Worm (Caenorhabditis elegans) whole organism, L1 larva: ENCODE results near the gene F55C12.4.

Source experiments
- elt-2 ChIP-seq: sonication (generic microtip); optimal IDR thresholded peaks from 2 replicates; lab custom pipeline; 2016; ENCODE audit warnings: missing genetic modification characterization, mild to moderate bottlenecking, inconsistent platforms, missing compliant biosample characterization, missing genetic modification reagents
- mdl-1 ChIP-seq, 2 experiments: fragments of 150-350 bp; optimal IDR thresholded peaks; 2 replicates each; lab custom pipeline; 2014 to 2017; ENCODE audit warnings: missing biosample characterization in 2 of 2, missing genetic modification characterization in 2 of 2, inconsistent platforms in 1 of 2
- nhr-11 ChIP-seq: fragments of 150-350 bp; optimal IDR thresholded peaks from 2 replicates; lab custom pipeline; 2014; ENCODE audit warnings: missing biosample characterization, missing genetic modification characterization
- nhr-237 ChIP-seq: fragments of 150-350 bp; optimal IDR thresholded peaks from 2 replicates; lab custom pipeline; 2014; ENCODE audit warnings: missing biosample characterization, missing genetic modification characterization
- vab-15 ChIP-seq: sonication (generic microtip); optimal IDR thresholded peaks from 2 replicates; lab custom pipeline; 2017; ENCODE audit warnings: missing genotype, mild to moderate bottlenecking, missing genetic modification characterization, missing compliant biosample characterization

- TF ChIP-seq elt-2 (tag; lab: Kevin White, UChicago) (no peak), mdl-1 (tag; optimal IDR thresholded peaks at IDR 0.05; lab: Kevin White, UChicago) (no peak), nhr-11 (tag; lab: Kevin White, UChicago) (no peak), nhr-237 (tag; lab: Kevin White, UChicago) (no peak), vab-15 (tag; lab: Kevin White, UChicago) (no peak)
Measured at ce11 chrII:5904252-5904651, 46.0 kb upstream of the F55C12.4 start, which contains the start of gene tsp-18.
